Fruit fly (Drosophila melanogaster) whole organism, pupa: Measurements from ENCODE around the gene Naa30B.

Experiments
- CG34367 ChIP-seq: fragments of 200-800 bp; sonication (Bioruptor generic); optimal IDR thresholded peaks from 2 replicates; lab custom pipeline; 2018; ENCODE audit warnings: missing biosample characterization, mild to moderate bottlenecking, missing genetic modification characterization
- CG9948 ChIP-seq: fragments of 200-800 bp; sonication (Bioruptor generic); optimal IDR thresholded peaks from 2 replicates; lab custom pipeline; 2018; ENCODE audit warnings: missing biosample characterization, mild to moderate bottlenecking, missing genetic modification characterization, moderate library complexity
- Pif1B ChIP-seq: fragments of 200-800 bp; sonication (Bioruptor generic); optimal IDR thresholded peaks from 3 replicates; lab custom pipeline; 2016; ENCODE audit warnings: missing biosample characterization, missing genetic modification characterization
- fd96Ca ChIP-seq: fragments of 200-800 bp; sonication (Bioruptor generic); IDR thresholded peaks from 3 replicates; pipeline ENCODE4 v1.3.6; 2022; ENCODE audit warnings: missing biosample characterization, missing genetic modification characterization
- gl ChIP-seq: fragments of 200-800 bp; sonication (Bioruptor generic); optimal IDR thresholded peaks from 2 replicates; lab custom pipeline; 2018; ENCODE audit warnings: missing biosample characterization, mild to moderate bottlenecking, missing genetic modification characterization
- rn ChIP-seq: fragments of 200-800 bp; sonication (Bioruptor generic); IDR thresholded peaks from 2 replicates; pipeline ENCODE4 v1.3.6; 2022; ENCODE audit warnings: missing biosample characterization, missing genetic modification characterization

dm6 chr3L:1423371-1423770 lies 48.5 kb downstream of the Naa30B start, which contains the start of gene CG9173:
- TF ChIP-seq CG9948 (tag; lab: Kevin White, UChicago): no peak
- TF ChIP-seq fd96Ca (GFP tag; lab: Robert Waterston, UW): no peak
- no peak for TF ChIP-seq Pif1B (GFP tag; lab: Kevin White, UChicago)
- TF ChIP-seq rn (GFP tag; lab: Robert Waterston, UW): no peak
- TF ChIP-seq gl (tag; lab: Kevin White, UChicago): no peak
- no peak for TF ChIP-seq CG34367 (tag; lab: Kevin White, UChicago)
